Worm (Caenorhabditis elegans): ENCODE data around the gene C16D9.5.

Gene C16D9.5

ce11 chrV:8263941-8264340 lies 18.6 kb upstream of the C16D9.5 start, which contains the start of gene C16D9.9:
Gene C16D9.9, plus strand, starts transcription at chrV:8264241.
- no peak for TF ChIP-seq him-1 (tag; optimal IDR thresholded peaks at IDR 0.05)
- no peak for TF ChIP-seq W03F9.2 (tag; optimal IDR thresholded peaks at IDR 0.05)

ce11 chrV:8263466-8263865 lies 18.1 kb upstream of the C16D9.5 start, which contains the start of gene C16D9.8:
Gene C16D9.8, minus strand, starts transcription at chrV:8263566.
- no peak for TF ChIP-seq him-1 (tag; optimal IDR thresholded peaks at IDR 0.05)
- TF ChIP-seq dao-5 (tag; optimal IDR thresholded peaks at IDR 0.05) = no peak
- no peak for TF ChIP-seq W03F9.2 (tag; optimal IDR thresholded peaks at IDR 0.05)

ce11 chrV:8262212-8262611 lies 16.9 kb upstream of the C16D9.5 start:
- TF ChIP-seq W03F9.2 (tag; optimal IDR thresholded peaks at IDR 0.05) (no peak), him-1 (tag; optimal IDR thresholded peaks at IDR 0.05) (no peak), dao-5 (tag; optimal IDR thresholded peaks at IDR 0.05) (no peak)

- no peak for TF ChIP-seq him-1 (tag; optimal IDR thresholded peaks at IDR 0.05)
- no peak for TF ChIP-seq W03F9.2 (tag; optimal IDR thresholded peaks at IDR 0.05)
- no peak for TF ChIP-seq dao-5 (tag; optimal IDR thresholded peaks at IDR 0.05)
These were observed 13.7 kb upstream of the C16D9.5 start, which contains the start of gene C16D9.1 for ce11 chrV:8259016-8259415. Gene C16D9.1, plus strand, starts transcription at chrV:8259316.

- TF ChIP-seq him-1 (tag; optimal IDR thresholded peaks at IDR 0.05) (no peak), dao-5 (tag; optimal IDR thresholded peaks at IDR 0.05) (no peak), W03F9.2 (tag; optimal IDR thresholded peaks at IDR 0.05) (no peak)
These were observed 9.6 kb upstream of the C16D9.5 start for ce11 chrV:8254973-8255372.

ce11 chrV:8253946-8254345 lies 8.6 kb upstream of the C16D9.5 start:
- TF ChIP-seq W03F9.2 (tag; optimal IDR thresholded peaks at IDR 0.05) (no peak), dao-5 (tag; optimal IDR thresholded peaks at IDR 0.05) (no peak), him-1 (tag; optimal IDR thresholded peaks at IDR 0.05) (no peak)

ce11 chrV:8252532-8252931 lies 7.2 kb upstream of the C16D9.5 start:
- TF ChIP-seq him-1 (tag; optimal IDR thresholded peaks at IDR 0.05) (no peak), dao-5 (tag; optimal IDR thresholded peaks at IDR 0.05) (no peak), W03F9.2 (tag; optimal IDR thresholded peaks at IDR 0.05) (no peak)

ce11 chrV:8251075-8251474 lies 5.7 kb upstream of the C16D9.5 start:
- no peak for TF ChIP-seq dao-5 (tag; optimal IDR thresholded peaks at IDR 0.05)
- no peak for TF ChIP-seq him-1 (tag; optimal IDR thresholded peaks at IDR 0.05)
- TF ChIP-seq W03F9.2 (tag; optimal IDR thresholded peaks at IDR 0.05) = no peak

ce11 chrV:8250208-8250607 lies 4.9 kb upstream of the C16D9.5 start, which contains the start of gene C16D9.6:
Gene C16D9.6, minus strand, starts transcription at chrV:8250308.
- TF ChIP-seq dao-5 (tag; optimal IDR thresholded peaks at IDR 0.05) (no peak), him-1 (tag; optimal IDR thresholded peaks at IDR 0.05) (no peak)

- TF ChIP-seq W03F9.2 (tag; optimal IDR thresholded peaks at IDR 0.05) = peak; percentile 47
- TF ChIP-seq him-1 (tag; optimal IDR thresholded peaks at IDR 0.05) = no peak
These were observed 2.2 kb upstream of the C16D9.5 start for ce11 chrV:8247311-8248105.

ce11 chrV:8243201-8243600 lies 2.2 kb downstream of the C16D9.5 start:
- TF ChIP-seq W03F9.2 (tag; optimal IDR thresholded peaks at IDR 0.05) = no peak
- TF ChIP-seq him-1 (tag; optimal IDR thresholded peaks at IDR 0.05) = no peak
- no peak for TF ChIP-seq dao-5 (tag; optimal IDR thresholded peaks at IDR 0.05)

ce11 chrV:8242798-8243197 lies 2.6 kb downstream of the C16D9.5 start, which contains the start of gene C16D9.4:
Gene C16D9.4, minus strand, starts transcription at chrV:8242898.
- TF ChIP-seq dao-5 (tag; optimal IDR thresholded peaks at IDR 0.05) = no peak

- TF ChIP-seq him-1 (tag; optimal IDR thresholded peaks at IDR 0.05) (no peak), dao-5 (tag; optimal IDR thresholded peaks at IDR 0.05) (no peak), W03F9.2 (tag; optimal IDR thresholded peaks at IDR 0.05) (no peak)
These were observed 5.4 kb downstream of the C16D9.5 start, which contains the start of gene C16D9.3 for ce11 chrV:8239928-8240327. Gene C16D9.3, minus strand, starts transcription at chrV:8240028.

ce11 chrV:8238290-8238689 lies 7.1 kb downstream of the C16D9.5 start, which contains the start of gene rol-3:
Gene rol-3, minus strand, starts transcription at chrV:8238409.
- no peak for TF ChIP-seq him-1 (tag; optimal IDR thresholded peaks at IDR 0.05)
- no peak for TF ChIP-seq W03F9.2 (tag; optimal IDR thresholded peaks at IDR 0.05)
- TF ChIP-seq dao-5 (tag; optimal IDR thresholded peaks at IDR 0.05) = no peak

- no peak for TF ChIP-seq him-1 (tag; optimal IDR thresholded peaks at IDR 0.05)
- no peak for TF ChIP-seq dao-5 (tag; optimal IDR thresholded peaks at IDR 0.05)
- TF ChIP-seq W03F9.2 (tag; optimal IDR thresholded peaks at IDR 0.05) = no peak
These were observed 10.0 kb downstream of the C16D9.5 start for ce11 chrV:8235331-8235730.

All from whole organism, L4/young adult.